Worm (Caenorhabditis elegans) whole organism, L3 larva: Measurements from ENCODE around the gene Y54G2A.18.
"Not testable (repeated sequence)": the region's sequence is repeated elsewhere in the genome, so short reads cannot be mapped to it uniquely, and the experiment has no call there.

Experiments
- R02D3.7 ChIP-seq: fragments of 150-350 bp; optimal IDR thresholded peaks from 2 replicates; lab custom pipeline; 2014; ENCODE audit warnings: missing biosample characterization, missing genetic modification characterization
- ama-1 ChIP-seq: fragments of 150-350 bp; optimal IDR thresholded peaks from 2 replicates; lab custom pipeline; 2018
- ceh-28 ChIP-seq: fragments of 150-350 bp; optimal IDR thresholded peaks from 2 replicates; lab custom pipeline; 2014; ENCODE audit warnings: missing biosample characterization, missing genetic modification reagents, missing genetic modification characterization
- ceh-9 ChIP-seq: sonication (generic microtip); optimal IDR thresholded peaks from 2 replicates; lab custom pipeline; 2018; ENCODE audit warnings: missing biosample characterization, missing genetic modification characterization
- daf-12 ChIP-seq: fragments of 150-350 bp; optimal IDR thresholded peaks from 2 replicates; lab custom pipeline; 2014; ENCODE audit warnings: missing biosample characterization, missing genetic modification reagents, missing genetic modification characterization
- egl-5 ChIP-seq: fragments of 150-350 bp; optimal IDR thresholded peaks from 2 replicates; lab custom pipeline; 2017; ENCODE audit warnings: missing biosample characterization, missing genetic modification reagents, missing genetic modification characterization, inconsistent platforms
- elt-1 ChIP-seq: fragments of 150-350 bp; optimal IDR thresholded peaks from 2 replicates; lab custom pipeline; 2014; ENCODE audit warnings: missing biosample characterization, missing genetic modification characterization
- elt-2 ChIP-seq: sonication (generic microtip); optimal IDR thresholded peaks from 2 replicates; lab custom pipeline; 2016; ENCODE audit warnings: missing genetic modification reagents, mild to moderate bottlenecking, missing genetic modification characterization, missing compliant biosample characterization
- elt-3 ChIP-seq, 3 experiments: fragments of 150-350 bp in 1 of 3; sonication (generic microtip) in 2 of 3; optimal IDR thresholded peaks; 2 replicates in 2 of 3; 4 replicates in 1 of 3; lab custom pipeline; 2014 to 2017; ENCODE audit warnings: missing biosample characterization in 3 of 3, missing genetic modification characterization in 3 of 3
- eor-1 ChIP-seq, 2 experiments: fragments of 150-350 bp; optimal IDR thresholded peaks; 2 replicates each; lab custom pipeline; 2014 to 2018; ENCODE audit warnings: missing biosample characterization in 2 of 2, missing genetic modification characterization in 2 of 2
- fkh-10 ChIP-seq: sonication (generic microtip); optimal IDR thresholded peaks from 2 replicates; lab custom pipeline; 2017; ENCODE audit warnings: missing biosample characterization, missing genetic modification reagents, missing genetic modification characterization
- fkh-2 ChIP-seq: fragments of 150-350 bp; optimal IDR thresholded peaks from 2 replicates; lab custom pipeline; 2014; ENCODE audit warnings: missing biosample characterization, missing genetic modification reagents, missing genetic modification characterization
- fos-1 ChIP-seq: fragments of 150-350 bp; optimal IDR thresholded peaks from 2 replicates; lab custom pipeline; 2014; ENCODE audit warnings: missing biosample characterization, missing genetic modification characterization
- lin-39 ChIP-seq: fragments of 150-350 bp; optimal IDR thresholded peaks from 2 replicates; lab custom pipeline; 2018; ENCODE audit warnings: missing biosample characterization, missing genetic modification reagents, missing genetic modification characterization
- mdl-1 ChIP-seq: fragments of 150-350 bp; optimal IDR thresholded peaks from 2 replicates; lab custom pipeline; 2014; ENCODE audit warnings: missing biosample characterization, missing genetic modification characterization
- nhr-11 ChIP-seq: fragments of 150-350 bp; optimal IDR thresholded peaks from 2 replicates; lab custom pipeline; 2014; ENCODE audit warnings: missing biosample characterization, missing genetic modification characterization
- nhr-12 ChIP-seq: fragments of 150-350 bp; optimal IDR thresholded peaks from 2 replicates; lab custom pipeline; 2014; ENCODE audit warnings: missing biosample characterization, missing genetic modification characterization
- nhr-23 ChIP-seq: fragments of 150-350 bp; optimal IDR thresholded peaks from 2 replicates; lab custom pipeline; 2014; ENCODE audit warnings: missing biosample characterization, missing genetic modification reagents, missing genetic modification characterization
- nhr-237 ChIP-seq: fragments of 150-350 bp; optimal IDR thresholded peaks from 2 replicates; lab custom pipeline; 2014; ENCODE audit warnings: missing biosample characterization, missing genetic modification characterization
- nhr-25 ChIP-seq: sonication (generic microtip); optimal IDR thresholded peaks from 2 replicates; lab custom pipeline; 2017; ENCODE audit warnings: missing biosample characterization, missing genetic modification characterization
- nhr-43 ChIP-seq: sonication (generic microtip); optimal IDR thresholded peaks from 2 replicates; lab custom pipeline; 2016; ENCODE audit warnings: mild to moderate bottlenecking, missing genetic modification characterization, missing compliant biosample characterization; ENCODE audit not compliant: poor library complexity, severe bottlenecking
- nhr-67 ChIP-seq: fragments of 150-350 bp; optimal IDR thresholded peaks from 2 replicates; lab custom pipeline; 2014; ENCODE audit warnings: missing biosample characterization, missing genetic modification characterization
- nhr-77 ChIP-seq: fragments of 150-350 bp; optimal IDR thresholded peaks from 2 replicates; lab custom pipeline; 2014; ENCODE audit warnings: missing biosample characterization, missing genetic modification characterization
- pha-4 ChIP-seq: fragments of 150-350 bp; optimal IDR thresholded peaks from 2 replicates; lab custom pipeline; 2014; ENCODE audit warnings: missing biosample characterization, missing genetic modification reagents, missing genetic modification characterization
- sea-2 ChIP-seq: fragments of 150-350 bp; sonication (generic microtip); optimal IDR thresholded peaks from 4 replicates; lab custom pipeline; 2014; ENCODE audit warnings: missing biosample characterization, missing genetic modification reagents, missing genetic modification characterization
- skn-1 ChIP-seq: fragments of 150-350 bp; optimal IDR thresholded peaks from 2 replicates; lab custom pipeline; 2014; ENCODE audit warnings: missing biosample characterization, missing genetic modification characterization
- snpc-4 ChIP-seq: fragments of 150-350 bp; optimal IDR thresholded peaks from 2 replicates; lab custom pipeline; 2014; ENCODE audit warnings: missing biosample characterization, missing genetic modification characterization
- unc-39 ChIP-seq: sonication (generic microtip); optimal IDR thresholded peaks from 4 replicates; lab custom pipeline; 2017; ENCODE audit warnings: missing biosample characterization, missing genetic modification characterization
- unc-62 ChIP-seq: fragments of 150-350 bp; sonication (generic microtip); optimal IDR thresholded peaks from 4 replicates; lab custom pipeline; 2014; ENCODE audit warnings: missing biosample characterization, missing genetic modification reagents, missing genetic modification characterization
- zag-1 ChIP-seq: fragments of 150-350 bp; optimal IDR thresholded peaks from 2 replicates; lab custom pipeline; 2014; ENCODE audit warnings: missing biosample characterization, missing genetic modification characterization

The Y54G2A.18 gene

DNA sequence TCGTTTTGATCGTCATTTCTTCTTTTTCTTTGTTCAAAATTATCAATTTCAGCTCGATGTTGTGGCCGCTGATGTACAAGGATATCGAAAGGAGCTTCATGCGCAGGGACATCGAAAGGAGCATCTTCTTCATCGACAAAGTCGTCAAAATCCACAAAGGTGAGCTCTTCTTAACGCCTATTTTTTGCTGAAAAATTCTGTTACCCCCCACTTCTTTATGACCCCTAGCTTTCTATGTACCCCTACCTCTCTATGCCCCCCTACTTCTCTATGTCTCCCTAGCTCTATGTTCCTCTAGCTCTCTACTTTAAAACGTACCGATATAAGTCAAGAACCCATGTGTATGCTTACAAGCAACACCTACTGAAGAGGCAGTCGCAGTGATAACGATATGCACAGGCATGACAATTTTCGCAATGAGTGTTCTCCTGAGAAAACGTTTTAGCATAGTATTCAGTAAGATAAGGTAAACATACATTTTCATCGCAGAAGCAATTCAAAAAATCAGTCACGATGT lies 5.4 kb upstream of the Y54G2A.18 start, which contains the start of gene Y54G2A.36:
Gene Y54G2A.36, plus strand, starts transcription at position 51 of the 517 bp plus-strand sequence.
- no peak for TF ChIP-seq R02D3.7
- TF ChIP-seq ceh-28 (tag; lab: Kevin White, UChicago), result no peak
- TF ChIP-seq, all 47 proteins: peak for 0

ce11 chrIV:2895986-2896660 lies 3.8 kb upstream of the Y54G2A.18 start:
- TF ChIP-seq pha-4, result peak; percentile 11
- peak; percentile 8 for TF ChIP-seq elt-2 (tag; lab: Kevin White, UChicago)
- TF ChIP-seq, all 47 proteins: peak for 2; not testable (repeated sequence) for 45

ce11 chrIV:2894630-2895029 lies 2.3 kb upstream of the Y54G2A.18 start, which contains the start of gene Y54G2A.19:
Y54G2A.19 (minus strand) TSS chrIV:2894730.
- not testable (repeated sequence) for TF ChIP-seq mdl-1 (tag; lab: Kevin White, UChicago); unc-39 (tag; lab: Kevin White, UChicago); sea-2 (GFP tag; lab: Kevin White, UChicago)

DNA sequence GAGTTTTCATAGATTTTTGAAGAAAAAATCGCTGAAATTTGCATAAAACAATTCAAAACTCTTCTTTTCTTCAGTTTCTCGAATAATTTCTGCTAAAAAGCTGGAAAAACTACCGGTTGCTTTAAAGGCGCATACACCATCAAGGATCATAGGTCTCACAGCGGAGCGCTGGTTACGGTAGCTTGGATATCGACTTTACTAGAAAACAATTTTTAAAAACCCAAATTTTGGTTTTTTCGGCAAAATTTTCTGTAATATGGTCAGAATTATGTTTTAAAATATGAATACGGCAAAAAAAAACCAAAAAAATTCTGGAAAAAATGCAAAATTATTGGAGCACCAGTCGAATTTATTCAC lies 1.2 kb upstream of the Y54G2A.18 start:
- TF ChIP-seq fos-1 (no peak), daf-12 (tag; lab: Kevin White, UChicago) (no peak), elt-1 (no peak), R02D3.7 (no peak), nhr-43 (tag; lab: Kevin White, UChicago) (no peak), unc-62 (GFP tag; lab: Kevin White, UChicago) (no peak), snpc-4 (tag; lab: Kevin White, UChicago) (no peak), sea-2 (GFP tag; lab: Kevin White, UChicago) (no peak), unc-39 (tag; lab: Kevin White, UChicago) (no peak), nhr-67 (tag; lab: Kevin White, UChicago) (no peak), fkh-2 (tag; lab: Kevin White, UChicago) (no peak), ceh-28 (tag; lab: Kevin White, UChicago) (no peak), mdl-1 (tag; lab: Kevin White, UChicago) (no peak), eor-1 (tag; optimal IDR thresholded peaks at IDR 0.05; lab: Kevin White, UChicago) (no peak), fkh-10 (GFP tag; lab: Kevin White, UChicago) (no peak)

- TF ChIP-seq elt-2 (tag; lab: Kevin White, UChicago), result no peak
- peak; percentile 10 for TF ChIP-seq nhr-25 (tag; lab: Kevin White, UChicago)
- TF ChIP-seq nhr-23 (tag; lab: Kevin White, UChicago), result peak; percentile 53
Observed at ce11 chrIV:2892787-2893485, 641 bp upstream of the Y54G2A.18 start.

- no peak for TF ChIP-seq nhr-77
- TF ChIP-seq ceh-9 (tag; lab: Kevin White, UChicago), result no peak
- TF ChIP-seq nhr-237, result no peak
- no peak for TF ChIP-seq unc-39 (tag; lab: Kevin White, UChicago)
- no peak for TF ChIP-seq egl-5 (tag; lab: Kevin White, UChicago)
- TF ChIP-seq elt-3 (tag; optimal IDR thresholded peaks at IDR 0.05; lab: Kevin White, UChicago), result no peak
- no peak for TF ChIP-seq lin-39
- TF ChIP-seq elt-2 (tag; lab: Kevin White, UChicago), result no peak
- no peak for TF ChIP-seq nhr-12
- TF ChIP-seq ama-1 (lab: Kevin White, UChicago), result no peak
- no peak for TF ChIP-seq skn-1 (tag; lab: Kevin White, UChicago)
- TF ChIP-seq mdl-1 (tag; lab: Kevin White, UChicago), result no peak
- TF ChIP-seq nhr-11 (tag; lab: Kevin White, UChicago), result no peak
- no peak for TF ChIP-seq zag-1 (tag; lab: Kevin White, UChicago)
Observed at ce11 chrIV:2891535-2892233, 611 bp downstream of the Y54G2A.18 start.
